Fruit fly (Drosophila melanogaster) whole organism, embryonic: ENCODE data around the gene CG15922.

Experiments
- Bteb2 ChIP-seq: fragments of 200-800 bp; sonication (Bioruptor generic); optimal IDR thresholded peaks from 2 replicates; lab custom pipeline; 2016; ENCODE audit warnings: missing biosample characterization, missing genetic modification characterization
- CG10209 ChIP-seq: fragments of 200-800 bp; sonication (Bioruptor generic); optimal IDR thresholded peaks from 3 replicates; lab custom pipeline; 2017; ENCODE audit warnings: missing biosample characterization, mild to moderate bottlenecking, missing genetic modification characterization, missing genetic modification reagents
- CG10321 ChIP-seq: fragments of 200-800 bp; sonication (Bioruptor generic); IDR thresholded peaks from 2 replicates; pipeline ENCODE4 v1.3.6; 2022; ENCODE audit warnings: missing biosample characterization, missing genetic modification characterization
- CG11398 ChIP-seq: fragments of 200-800 bp; sonication (Bioruptor generic); optimal IDR thresholded peaks from 2 replicates; lab custom pipeline; 2016; ENCODE audit warnings: missing biosample characterization, missing genetic modification characterization
- CG12104 ChIP-seq: fragments of 200-800 bp; sonication (Bioruptor generic); optimal IDR thresholded peaks from 3 replicates; lab custom pipeline; 2016; ENCODE audit warnings: missing biosample characterization, missing genetic modification characterization
- CG1233 ChIP-seq: fragments of 200-800 bp; sonication (Bioruptor generic); optimal IDR thresholded peaks from 4 replicates; lab custom pipeline; 2018; ENCODE audit warnings: missing biosample characterization, mild to moderate bottlenecking, missing genetic modification characterization
- CG15011 ChIP-seq: fragments of 200-800 bp; sonication (Bioruptor generic); optimal IDR thresholded peaks from 3 replicates; lab custom pipeline; 2018; ENCODE audit warnings: missing biosample characterization, mild to moderate bottlenecking, missing genetic modification characterization
- CG15514 ChIP-seq: fragments of 200-800 bp; sonication (Bioruptor generic); optimal IDR thresholded peaks from 3 replicates; lab custom pipeline; 2017; ENCODE audit warnings: missing biosample characterization, missing genetic modification characterization, mild to moderate bottlenecking, moderate library complexity, missing genetic modification reagents
- CG1603 ChIP-seq: fragments of 200-800 bp; sonication (Bioruptor generic); optimal IDR thresholded peaks from 2 replicates; lab custom pipeline; 2019; ENCODE audit warnings: missing biosample characterization, mild to moderate bottlenecking, missing genetic modification characterization, moderate library complexity
- CG17359 ChIP-seq: fragments of 200-800 bp; sonication (Bioruptor generic); optimal IDR thresholded peaks from 3 replicates; lab custom pipeline; 2018; ENCODE audit warnings: missing biosample characterization, mild to moderate bottlenecking, missing genetic modification characterization, moderate library complexity
- CG17361 ChIP-seq: fragments of 200-800 bp; sonication (Bioruptor generic); IDR thresholded peaks from 3 replicates; pipeline ENCODE4 v1.3.6; 2022; ENCODE audit warnings: missing biosample characterization, missing genetic modification characterization
- CG2116 ChIP-seq: fragments of 200-800 bp; sonication (Bioruptor generic); optimal IDR thresholded peaks from 3 replicates; lab custom pipeline; 2018; ENCODE audit warnings: missing biosample characterization, mild to moderate bottlenecking, missing genetic modification characterization
- CG2199 ChIP-seq: fragments of 200-800 bp; sonication (Bioruptor generic); IDR thresholded peaks from 3 replicates; pipeline ENCODE4 v1.3.6; 2022; ENCODE audit warnings: missing biosample characterization, missing genetic modification characterization
- CG2678 ChIP-seq: fragments of 200-800 bp; sonication (Bioruptor generic); optimal IDR thresholded peaks from 3 replicates; lab custom pipeline; 2019; ENCODE audit warnings: missing biosample characterization, mild to moderate bottlenecking, missing genetic modification characterization, moderate library complexity
- CG2889 ChIP-seq: fragments of 200-800 bp; sonication (Bioruptor generic); IDR thresholded peaks from 3 replicates; pipeline ENCODE4 v1.3.6; 2022; ENCODE audit warnings: missing biosample characterization, missing genetic modification characterization
- CG4404 ChIP-seq: fragments of 200-800 bp; sonication (Bioruptor generic); IDR thresholded peaks from 2 replicates; pipeline ENCODE4 v1.3.6; 2022; ENCODE audit warnings: missing biosample characterization, missing genetic modification characterization
- CG4820 ChIP-seq: fragments of 200-800 bp; sonication (Bioruptor generic); optimal IDR thresholded peaks from 3 replicates; lab custom pipeline; 2016; ENCODE audit warnings: missing biosample characterization, missing genetic modification characterization
- CG7987 ChIP-seq: fragments of 200-800 bp; sonication (Bioruptor generic); optimal IDR thresholded peaks from 2 replicates; lab custom pipeline; 2018; ENCODE audit warnings: missing biosample characterization, mild to moderate bottlenecking, missing genetic modification characterization, moderate library complexity
- CG8089 ChIP-seq: fragments of 200-800 bp; sonication (Bioruptor generic); optimal IDR thresholded peaks from 3 replicates; lab custom pipeline; 2016; ENCODE audit warnings: missing biosample characterization, missing genetic modification characterization
- CG9876 ChIP-seq: fragments of 200-800 bp; sonication (Bioruptor generic); optimal IDR thresholded peaks from 2 replicates; lab custom pipeline; 2016; ENCODE audit warnings: missing biosample characterization, missing genetic modification characterization
- CHES-1-like ChIP-seq: fragments of 200-800 bp; sonication (Bioruptor generic); optimal IDR thresholded peaks from 2 replicates; lab custom pipeline; 2016; ENCODE audit warnings: missing biosample characterization, missing genetic modification characterization
- E2f2 ChIP-seq: fragments of 200-800 bp; sonication (Bioruptor generic); IDR thresholded peaks from 2 replicates; pipeline ENCODE4 v1.3.6; 2022; ENCODE audit warnings: missing biosample characterization, missing genetic modification characterization
- MBD-R2 ChIP-seq: fragments of 200-800 bp; sonication (Bioruptor generic); IDR thresholded peaks from 2 replicates; pipeline ENCODE4 v1.3.6; 2022; ENCODE audit warnings: missing biosample characterization, missing genetic modification characterization
- NC2β ChIP-seq: fragments of 200-800 bp; sonication (Bioruptor generic); optimal IDR thresholded peaks from 2 replicates; lab custom pipeline; 2016; ENCODE audit warnings: missing biosample characterization, missing genetic modification characterization
- Nf-YA ChIP-seq: fragments of 200-800 bp; sonication (Bioruptor generic); IDR thresholded peaks from 2 replicates; pipeline ENCODE4 v1.3.6; 2022; ENCODE audit warnings: missing biosample characterization, missing genetic modification characterization
- NfI ChIP-seq: fragments of 200-800 bp; sonication (Bioruptor generic); optimal IDR thresholded peaks from 3 replicates; lab custom pipeline; 2018; ENCODE audit warnings: missing biosample characterization, mild to moderate bottlenecking, missing genetic modification characterization, moderate library complexity
- Oaz ChIP-seq: fragments of 200-800 bp; sonication (Bioruptor generic); IDR thresholded peaks from 2 replicates; pipeline ENCODE4 v1.3.6; 2022; ENCODE audit warnings: missing biosample characterization, missing genetic modification characterization
- Xrp1 ChIP-seq: fragments of 200-800 bp; sonication (Bioruptor generic); IDR thresholded peaks from 2 replicates; pipeline ENCODE4 v1.3.6; 2022; ENCODE audit warnings: missing biosample characterization, missing genetic modification characterization
- aop ChIP-seq: fragments of 200-800 bp; sonication (Bioruptor generic); IDR thresholded peaks from 2 replicates; pipeline ENCODE4 v1.3.6; 2022; ENCODE audit warnings: missing biosample characterization, missing genetic modification characterization
- ap ChIP-seq: fragments of 200-800 bp; sonication (Bioruptor generic); IDR thresholded peaks from 2 replicates; pipeline ENCODE4 v1.3.6; 2022; ENCODE audit warnings: missing biosample characterization, missing genetic modification characterization
- ase ChIP-seq: fragments of 200-800 bp; sonication (Bioruptor generic); IDR thresholded peaks from 3 replicates; pipeline ENCODE4 v1.3.6; 2022; ENCODE audit warnings: missing biosample characterization, missing genetic modification characterization
- cato ChIP-seq: fragments of 200-800 bp; sonication (Bioruptor generic); optimal IDR thresholded peaks from 2 replicates; lab custom pipeline; 2016; ENCODE audit warnings: missing biosample characterization, missing genetic modification characterization, borderline replicate concordance
- croc ChIP-seq: fragments of 200-800 bp; sonication (Bioruptor generic); conservative IDR thresholded peaks from 3 replicates; pipeline ENCODE4 v1.3.6; 2022; ENCODE audit warnings: missing biosample characterization, missing genetic modification characterization
- dati ChIP-seq: fragments of 200-800 bp; sonication (Bioruptor generic); IDR thresholded peaks from 2 replicates; pipeline ENCODE4 v1.3.6; 2022; ENCODE audit warnings: missing biosample characterization, missing genetic modification characterization
- disco-r ChIP-seq: fragments of 200-800 bp; sonication (Bioruptor generic); optimal IDR thresholded peaks from 2 replicates; lab custom pipeline; 2016; ENCODE audit warnings: missing biosample characterization, missing genetic modification characterization
- ems ChIP-seq: fragments of 200-800 bp; sonication (Bioruptor generic); optimal IDR thresholded peaks from 3 replicates; lab custom pipeline; 2016; ENCODE audit warnings: missing biosample characterization, missing genetic modification characterization
- fd102C ChIP-seq: fragments of 200-800 bp; sonication (Bioruptor generic); optimal IDR thresholded peaks from 2 replicates; lab custom pipeline; 2018; ENCODE audit warnings: missing biosample characterization, mild to moderate bottlenecking, missing genetic modification characterization, moderate library complexity
- ftz-f1 ChIP-seq: fragments of 200-800 bp; sonication (Bioruptor generic); optimal IDR thresholded peaks from 2 replicates; lab custom pipeline; 2016; ENCODE audit warnings: missing biosample characterization, missing genetic modification characterization
- gem ChIP-seq: fragments of 200-800 bp; sonication (Bioruptor generic); optimal IDR thresholded peaks from 2 replicates; lab custom pipeline; 2019; ENCODE audit warnings: missing biosample characterization, mild to moderate bottlenecking, missing genetic modification characterization, moderate library complexity
- hth ChIP-seq: fragments of >200 bp; optimal IDR thresholded peaks from 2 replicates; lab custom pipeline; 2017; ENCODE audit warnings: inconsistent platforms
- ken ChIP-seq: fragments of 200-800 bp; sonication (Bioruptor generic); IDR thresholded peaks from 3 replicates; pipeline ENCODE4 v1.3.6; 2022; ENCODE audit warnings: missing biosample characterization, missing genetic modification characterization
- salm ChIP-seq: fragments of 200-800 bp; sonication (Bioruptor generic); optimal IDR thresholded peaks from 2 replicates; lab custom pipeline; 2018; ENCODE audit warnings: missing biosample characterization, mild to moderate bottlenecking, missing genetic modification characterization
- shn ChIP-seq: fragments of 200-800 bp; sonication (Bioruptor generic); optimal IDR thresholded peaks from 3 replicates; lab custom pipeline; 2016; ENCODE audit warnings: missing biosample characterization, missing genetic modification characterization
- sisA ChIP-seq: fragments of 200-800 bp; sonication (Bioruptor generic); IDR thresholded peaks from 2 replicates; pipeline ENCODE4 v1.3.6; 2022; ENCODE audit warnings: missing biosample characterization, missing genetic modification characterization
- sob ChIP-seq: fragments of 200-800 bp; sonication (Bioruptor generic); IDR thresholded peaks from 2 replicates; pipeline ENCODE4 v1.3.6; 2022; ENCODE audit warnings: missing biosample characterization, missing genetic modification characterization
- sug ChIP-seq: fragments of 200-800 bp; optimal IDR thresholded peaks from 2 replicates; lab custom pipeline; 2019; ENCODE audit warnings: missing biosample characterization, mild to moderate bottlenecking, missing genetic modification characterization, moderate library complexity
- vnd ChIP-seq: fragments of 200-800 bp; sonication (Bioruptor generic); IDR thresholded peaks from 3 replicates; pipeline ENCODE4 v1.3.6; 2022; ENCODE audit warnings: missing biosample characterization, missing genetic modification characterization; ENCODE audit not compliant: partially characterized antibody
- wdn ChIP-seq: fragments of 200-800 bp; sonication (Bioruptor generic); IDR thresholded peaks from 2 replicates; pipeline ENCODE4 v1.3.6; 2022; ENCODE audit warnings: missing biosample characterization, missing genetic modification characterization
- wek ChIP-seq: fragments of 200-800 bp; sonication (Bioruptor generic); optimal IDR thresholded peaks from 3 replicates; lab custom pipeline; 2018; ENCODE audit warnings: missing biosample characterization, mild to moderate bottlenecking, missing genetic modification characterization, moderate library complexity
- wor ChIP-seq: fragments of 200-800 bp; sonication (Bioruptor generic); IDR thresholded peaks from 2 replicates; pipeline ENCODE4 v1.3.6; 2022; ENCODE audit warnings: missing biosample characterization, missing genetic modification characterization
- yki ChIP-seq: fragments of >200 bp; optimal IDR thresholded peaks from 3 replicates; lab custom pipeline; 2018

CG15922 gene

dm6 chr3R:20556281-20557113 is 3.6 kb downstream of the CG15922 start (continued):
- TF ChIP-seq hth (no peak), CG11398 (GFP tag; lab: Kevin White, UChicago) (no peak), CHES-1-like (GFP tag; lab: Kevin White, UChicago) (no peak), NfI (peak; percentile 21), ap (GFP tag; lab: Robert Waterston, UW) (peak; percentile 66), wdn (GFP tag; lab: Robert Waterston, UW) (peak; percentile 61), shn (GFP tag; lab: Kevin White, UChicago) (no peak), Xrp1 (peak; percentile 45), Nf-YA (GFP tag; lab: Robert Waterston, UW) (peak; percentile 60; the same call in 1 of the 2 replicates), CG15011 (GFP tag; lab: Kevin White, UChicago) (peak; percentile 55), CG4820 (peak; percentile 57), sug (tag; lab: Kevin White, UChicago) (peak; percentile 35), CG15514 (GFP tag; lab: Kevin White, UChicago) (peak; percentile 62), CG2889 (GFP tag; lab: Robert Waterston, UW) (0 out of 3 replicates have a peak, but pooled peaks have one; percentile 33), dati (GFP tag; lab: Robert Waterston, UW) (no peak), CG1603 (tag; lab: Kevin White, UChicago) (no peak), sob (peak; percentile 84), NC2β (GFP tag; lab: Kevin White, UChicago) (peak; percentile 1), ftz-f1 (GFP tag; lab: Kevin White, UChicago) (peak; percentile 65), salm (no peak), aop (GFP tag; lab: Robert Waterston, UW) (no peak), E2f2 (GFP tag; lab: Robert Waterston, UW) (peak; percentile 35; the same call in 1 of the 2 replicates), CG1233 (GFP tag; lab: Kevin White, UChicago) (no peak), CG2116 (GFP tag; lab: Kevin White, UChicago) (no peak), CG8089 (no peak), wor (GFP tag; lab: Robert Waterston, UW) (no peak), MBD-R2 (GFP tag; lab: Robert Waterston, UW) (peak; percentile 47; the same call in 1 of the 2 replicates), gem (tag; lab: Kevin White, UChicago) (peak; percentile 77), fd102C (no peak), CG17361 (GFP tag; lab: Robert Waterston, UW) (peak; percentile 73), CG9876 (no peak), vnd (GFP tag; lab: Robert Waterston, UW) (no peak), croc (GFP tag; lab: Robert Waterston, UW) (peak; percentile 14; the same call in 1 of the 3 replicates), cato (GFP tag; lab: Kevin White, UChicago) (peak; percentile 34), Oaz (GFP tag; lab: Robert Waterston, UW) (peak; percentile 39; the same call in 1 of the 2 replicates), CG2199 (GFP tag; lab: Robert Waterston, UW) (no peak), ken (GFP tag; lab: Robert Waterston, UW) (no peak), disco-r (no peak), CG12104 (GFP tag; lab: Kevin White, UChicago) (no peak), CG7987 (GFP tag; lab: Kevin White, UChicago) (no peak), sisA (GFP tag; lab: Robert Waterston, UW) (peak; percentile 74), CG10209 (GFP tag; lab: Kevin White, UChicago) (peak; percentile 65), Bteb2 (peak; percentile 5), yki (lab: Kevin White, UChicago) (no peak), CG4404 (GFP tag; lab: Robert Waterston, UW) (peak; percentile 61), CG10321 (GFP tag; lab: Robert Waterston, UW) (no peak), CG2678 (tag; lab: Kevin White, UChicago) (peak; percentile 74), ems (GFP tag; lab: Kevin White, UChicago) (no peak), CG17359 (tag; lab: Kevin White, UChicago) (peak; percentile 64), ase (peak; percentile 72; the same call in 2 of the 3 replicates), wek (GFP tag; lab: Kevin White, UChicago) (no peak)
